Fruit fly (Drosophila melanogaster) whole organism, embryonic: Measurements from ENCODE around the gene Cbp20.

Experiments used
- CG10543 ChIP-seq: fragments of 200-800 bp; sonication (Bioruptor generic); optimal IDR thresholded peaks from 3 replicates; lab custom pipeline; 2017; ENCODE audit warnings: missing biosample characterization, mild to moderate bottlenecking, missing genetic modification characterization, moderate library complexity
- CG11456 ChIP-seq: fragments of 200-800 bp; sonication (Bioruptor generic); IDR thresholded peaks from 3 replicates; pipeline ENCODE4 v1.3.6; 2022; ENCODE audit warnings: missing biosample characterization, missing genetic modification characterization
- CG11504 ChIP-seq: fragments of 200-800 bp; sonication (Bioruptor generic); optimal IDR thresholded peaks from 3 replicates; lab custom pipeline; 2019; ENCODE audit warnings: missing biosample characterization, mild to moderate bottlenecking, missing genetic modification characterization, moderate library complexity
- CG1233 ChIP-seq: fragments of 200-800 bp; sonication (Bioruptor generic); optimal IDR thresholded peaks from 4 replicates; lab custom pipeline; 2018; ENCODE audit warnings: missing biosample characterization, mild to moderate bottlenecking, missing genetic modification characterization
- CG12659 ChIP-seq: fragments of 200-800 bp; sonication (Bioruptor generic); optimal IDR thresholded peaks from 3 replicates; lab custom pipeline; 2017; ENCODE audit warnings: mild to moderate bottlenecking, missing biosample characterization, missing genetic modification reagents, missing genetic modification characterization
- CG12744 ChIP-seq: fragments of 200-800 bp; sonication (Bioruptor generic); optimal IDR thresholded peaks from 2 replicates; lab custom pipeline; 2016; ENCODE audit warnings: missing biosample characterization, missing genetic modification characterization
- CG13287 ChIP-seq: fragments of 200-800 bp; sonication (Bioruptor generic); IDR thresholded peaks from 2 replicates; pipeline ENCODE4 v1.3.6; 2022; ENCODE audit warnings: missing biosample characterization, missing genetic modification characterization; ENCODE audit not compliant: partially characterized antibody
- CG18476 ChIP-seq: fragments of 200-800 bp; sonication (Bioruptor generic); optimal IDR thresholded peaks from 2 replicates; lab custom pipeline; 2016; ENCODE audit warnings: missing biosample characterization, mild to moderate bottlenecking, missing genetic modification characterization
- CG2120 ChIP-seq: fragments of 200-800 bp; sonication (Bioruptor generic); optimal IDR thresholded peaks from 3 replicates; lab custom pipeline; 2016; ENCODE audit warnings: missing biosample characterization, missing genetic modification characterization
- CG2678 ChIP-seq: fragments of 200-800 bp; sonication (Bioruptor generic); optimal IDR thresholded peaks from 3 replicates; lab custom pipeline; 2019; ENCODE audit warnings: missing biosample characterization, mild to moderate bottlenecking, missing genetic modification characterization, moderate library complexity
- CG30431 ChIP-seq: fragments of 200-800 bp; sonication (Bioruptor generic); optimal IDR thresholded peaks from 2 replicates; lab custom pipeline; 2017; ENCODE audit warnings: missing biosample characterization, missing genetic modification characterization
- CG31441 ChIP-seq: fragments of 200-800 bp; sonication (Bioruptor generic); IDR thresholded peaks from 2 replicates; pipeline ENCODE4 v1.3.6; 2022; ENCODE audit warnings: missing biosample characterization, missing genetic modification characterization
- CG33557 ChIP-seq: fragments of 200-800 bp; sonication (Bioruptor generic); optimal IDR thresholded peaks from 2 replicates; lab custom pipeline; 2019; ENCODE audit warnings: missing biosample characterization, mild to moderate bottlenecking, missing genetic modification characterization, moderate library complexity
- CG34376 ChIP-seq: fragments of 200-800 bp; sonication (Bioruptor generic); optimal IDR thresholded peaks from 2 replicates; lab custom pipeline; 2018; ENCODE audit warnings: missing biosample characterization, mild to moderate bottlenecking, missing genetic modification characterization
- CG9215 ChIP-seq: fragments of 200-800 bp; sonication (Bioruptor generic); IDR thresholded peaks from 2 replicates; pipeline ENCODE4 v1.3.6; 2022; ENCODE audit warnings: missing biosample characterization, missing genetic modification characterization
- ERR ChIP-seq: fragments of 200-800 bp; sonication (Bioruptor generic); optimal IDR thresholded peaks from 2 replicates; lab custom pipeline; 2016; ENCODE audit warnings: missing biosample characterization, missing genetic modification characterization
- Ets65A ChIP-seq: fragments of 200-800 bp; sonication (Bioruptor generic); peaks from one replicate; lab custom pipeline; 2016; ENCODE audit warnings: missing biosample characterization, missing genetic modification characterization
- Gug ChIP-seq: fragments of 200-800 bp; sonication (Bioruptor generic); IDR thresholded peaks from 4 replicates; pipeline ENCODE4 v1.3.6; 2022; ENCODE audit warnings: missing biosample characterization, missing genetic modification characterization
- H2.0 ChIP-seq: fragments of 200-800 bp; sonication (Bioruptor generic); IDR thresholded peaks from 2 replicates; pipeline ENCODE4 v1.3.6; 2022; ENCODE audit warnings: missing biosample characterization, missing genetic modification characterization
- Hand ChIP-seq: fragments of 200-800 bp; sonication (Bioruptor generic); optimal IDR thresholded peaks from 2 replicates; lab custom pipeline; 2017; ENCODE audit warnings: mild to moderate bottlenecking, missing biosample characterization, missing genetic modification reagents, missing genetic modification characterization
- MBD-R2 ChIP-seq: fragments of 200-800 bp; sonication (Bioruptor generic); IDR thresholded peaks from 2 replicates; pipeline ENCODE4 v1.3.6; 2022; ENCODE audit warnings: missing biosample characterization, missing genetic modification characterization
- MESR4 ChIP-seq: fragments of 200-800 bp; sonication (Bioruptor generic); optimal IDR thresholded peaks from 2 replicates; lab custom pipeline; 2018; ENCODE audit warnings: missing biosample characterization, mild to moderate bottlenecking, missing genetic modification characterization, moderate library complexity
- NC2β ChIP-seq: fragments of 200-800 bp; sonication (Bioruptor generic); optimal IDR thresholded peaks from 2 replicates; lab custom pipeline; 2016; ENCODE audit warnings: missing biosample characterization, missing genetic modification characterization
- NFAT ChIP-seq: fragments of 200-800 bp; sonication (Bioruptor generic); IDR thresholded peaks from 2 replicates; pipeline ENCODE4 v1.3.6; 2022; ENCODE audit warnings: missing biosample characterization, missing genetic modification characterization
- NfI ChIP-seq: fragments of 200-800 bp; sonication (Bioruptor generic); optimal IDR thresholded peaks from 3 replicates; lab custom pipeline; 2018; ENCODE audit warnings: missing biosample characterization, mild to moderate bottlenecking, missing genetic modification characterization, moderate library complexity
- Optix ChIP-seq: fragments of 200-800 bp; sonication (Bioruptor generic); IDR thresholded peaks from 3 replicates; pipeline ENCODE4 v1.3.6; 2022; ENCODE audit warnings: missing biosample characterization, missing genetic modification characterization
- PHDP ChIP-seq: fragments of 200-800 bp; sonication (Bioruptor generic); optimal IDR thresholded peaks from 3 replicates; lab custom pipeline; 2018; ENCODE audit warnings: missing biosample characterization, mild to moderate bottlenecking, missing genetic modification characterization, moderate library complexity
- Rfx ChIP-seq: fragments of 200-800 bp; sonication (Bioruptor generic); IDR thresholded peaks from 2 replicates; pipeline ENCODE4 v1.3.6; 2022; ENCODE audit warnings: missing biosample characterization, missing genetic modification characterization
- Rx ChIP-seq: fragments of 200-800 bp; sonication (Bioruptor generic); IDR thresholded peaks from 2 replicates; pipeline ENCODE4 v1.3.6; 2022; ENCODE audit warnings: missing biosample characterization, missing genetic modification characterization
- Xbp1 ChIP-seq: fragments of 200-800 bp; sonication (Bioruptor generic); optimal IDR thresholded peaks from 3 replicates; lab custom pipeline; 2016; ENCODE audit warnings: missing biosample characterization, mild to moderate bottlenecking, missing genetic modification characterization
- ac ChIP-seq: fragments of 200-800 bp; sonication (Bioruptor generic); optimal IDR thresholded peaks from 3 replicates; lab custom pipeline; 2017; ENCODE audit warnings: missing biosample characterization, mild to moderate bottlenecking, missing genetic modification characterization
- ash1 ChIP-seq: fragments of 200-800 bp; sonication (Bioruptor generic); optimal IDR thresholded peaks from 2 replicates; lab custom pipeline; 2018; ENCODE audit warnings: missing biosample characterization, mild to moderate bottlenecking, missing genetic modification characterization
- ato ChIP-seq: fragments of 200-800 bp; sonication (Bioruptor generic); IDR thresholded peaks from 2 replicates; pipeline ENCODE4 v1.3.6; 2022; ENCODE audit warnings: missing biosample characterization, missing genetic modification characterization; ENCODE audit not compliant: partially characterized antibody
- az2 ChIP-seq: fragments of 200-800 bp; sonication (Bioruptor generic); optimal IDR thresholded peaks from 3 replicates; lab custom pipeline; 2016; ENCODE audit warnings: missing biosample characterization, missing genetic modification characterization
- bbx ChIP-seq: fragments of 200-800 bp; sonication (Bioruptor generic); IDR thresholded peaks from 2 replicates; pipeline ENCODE4 v1.3.6; 2022; ENCODE audit warnings: missing biosample characterization, missing genetic modification characterization; ENCODE audit not compliant: partially characterized antibody
- btn ChIP-seq: fragments of 200-800 bp; sonication (Bioruptor generic); optimal IDR thresholded peaks from 2 replicates; lab custom pipeline; 2016; ENCODE audit warnings: missing biosample characterization, missing genetic modification characterization
- ci ChIP-seq: fragments of 200-800 bp; sonication (Bioruptor generic); IDR thresholded peaks from 3 replicates; pipeline ENCODE4 v1.3.6; 2022; ENCODE audit warnings: missing biosample characterization, missing genetic modification characterization
- ems ChIP-seq: fragments of 200-800 bp; sonication (Bioruptor generic); optimal IDR thresholded peaks from 3 replicates; lab custom pipeline; 2016; ENCODE audit warnings: missing biosample characterization, missing genetic modification characterization
- fd64A ChIP-seq: fragments of 200-800 bp; sonication (Bioruptor generic); optimal IDR thresholded peaks from 3 replicates; lab custom pipeline; 2018; ENCODE audit warnings: missing biosample characterization, mild to moderate bottlenecking, missing genetic modification characterization
- fd96Cb ChIP-seq: fragments of 200-800 bp; sonication (Bioruptor generic); optimal IDR thresholded peaks from 2 replicates; lab custom pipeline; 2018; ENCODE audit warnings: missing biosample characterization, mild to moderate bottlenecking, missing genetic modification characterization, moderate library complexity
- gro ChIP-seq: fragments of 200-800 bp; sonication (Bioruptor generic); optimal IDR thresholded peaks from 2 replicates; lab custom pipeline; 2016; ENCODE audit warnings: missing biosample characterization, missing genetic modification characterization
- ham ChIP-seq: fragments of 200-800 bp; sonication (Bioruptor generic); IDR thresholded peaks from 2 replicates; pipeline ENCODE4 v1.3.6; 2022; ENCODE audit warnings: missing biosample characterization, missing genetic modification characterization
- jing ChIP-seq: fragments of 200-800 bp; sonication (Bioruptor generic); optimal IDR thresholded peaks from 2 replicates; lab custom pipeline; 2018; ENCODE audit warnings: missing biosample characterization, mild to moderate bottlenecking, missing genetic modification characterization
- nerfin-1 ChIP-seq: fragments of 200-800 bp; sonication (Bioruptor generic); optimal IDR thresholded peaks from 3 replicates; lab custom pipeline; 2019; ENCODE audit warnings: missing biosample characterization, mild to moderate bottlenecking, missing genetic modification characterization, moderate library complexity
- nerfin-2 ChIP-seq: fragments of 200-800 bp; sonication (Bioruptor generic); IDR thresholded peaks from 2 replicates; pipeline ENCODE4 v1.3.6; 2022; ENCODE audit warnings: missing biosample characterization, missing genetic modification characterization; ENCODE audit not compliant: partially characterized antibody
- otp ChIP-seq: fragments of 200-800 bp; sonication (Bioruptor generic); IDR thresholded peaks from 3 replicates; pipeline ENCODE4, ENCODE4 v1.3.6; 2022; ENCODE audit warnings: missing biosample characterization, missing genetic modification characterization
- pho ChIP-seq: fragments of 200-800 bp; sonication (Bioruptor generic); optimal IDR thresholded peaks from 2 replicates; lab custom pipeline; 2016; ENCODE audit warnings: missing biosample characterization, missing genetic modification characterization
- row ChIP-seq: fragments of 200-800 bp; sonication (Bioruptor generic); IDR thresholded peaks from 3 replicates; pipeline ENCODE4 v1.3.6; 2022; ENCODE audit warnings: missing biosample characterization, missing genetic modification characterization
- slbo ChIP-seq: fragments of 200-800 bp; sonication (Bioruptor generic); IDR thresholded peaks from 2 replicates; pipeline ENCODE4 v1.3.6; 2022; ENCODE audit warnings: missing biosample characterization, missing genetic modification characterization
- sr ChIP-seq: fragments of 200-800 bp; sonication (Bioruptor generic); IDR thresholded peaks from 3 replicates; pipeline ENCODE4 v1.3.6; 2022; ENCODE audit warnings: missing biosample characterization, missing genetic modification characterization
- ssp ChIP-seq: fragments of 200-800 bp; sonication (Bioruptor generic); IDR thresholded peaks from 2 replicates; pipeline ENCODE4 v1.3.6; 2022; ENCODE audit warnings: missing biosample characterization, missing genetic modification characterization
- tio ChIP-seq: fragments of 200-800 bp; sonication (Bioruptor generic); optimal IDR thresholded peaks from 2 replicates; lab custom pipeline; 2017; ENCODE audit warnings: missing biosample characterization, missing genetic modification characterization, inconsistent platforms
- trem ChIP-seq: fragments of 200-800 bp; optimal IDR thresholded peaks from 3 replicates; lab custom pipeline; 2019; ENCODE audit warnings: missing biosample characterization, mild to moderate bottlenecking, missing genetic modification characterization, moderate library complexity
- wek ChIP-seq: fragments of 200-800 bp; sonication (Bioruptor generic); optimal IDR thresholded peaks from 3 replicates; lab custom pipeline; 2018; ENCODE audit warnings: missing biosample characterization, mild to moderate bottlenecking, missing genetic modification characterization, moderate library complexity

The Cbp20 gene

DNA sequence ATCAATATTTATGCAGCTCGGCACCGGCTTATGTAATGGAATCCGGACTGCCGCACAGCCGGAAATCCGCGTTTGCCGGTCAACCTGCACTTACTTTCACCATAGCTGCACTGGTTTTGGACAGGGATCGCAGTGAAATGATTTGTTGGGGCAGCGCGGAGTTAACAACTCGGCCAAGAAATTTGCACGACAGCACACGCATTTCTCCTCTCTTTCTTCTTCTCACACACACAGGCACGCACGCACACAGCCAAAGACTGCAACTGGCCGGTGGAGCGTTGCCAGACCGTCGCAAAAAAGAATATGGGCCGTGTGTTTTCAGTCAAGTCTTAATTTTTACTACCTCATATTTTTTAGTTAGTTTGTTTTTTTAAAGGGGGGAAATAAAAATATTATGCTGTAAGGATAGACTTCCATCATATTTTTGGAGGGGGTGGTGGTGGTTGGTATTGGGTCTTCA, 1.8 kb downstream of the Cbp20 start (continued):
- TF ChIP-seq ssp (GFP tag; lab: Robert Waterston, UW) = no peak
- TF ChIP-seq ato (GFP tag; lab: Robert Waterston, UW) = no peak
- no peak for TF ChIP-seq bbx (GFP tag; lab: Robert Waterston, UW)
- no peak for TF ChIP-seq pho (GFP tag; lab: Kevin White, UChicago)
- no peak for TF ChIP-seq CG31441 (GFP tag; lab: Robert Waterston, UW)
- TF ChIP-seq ash1 (GFP tag; lab: Kevin White, UChicago) = no peak
- TF ChIP-seq Rfx (GFP tag; lab: Robert Waterston, UW) = peak; percentile 26; the same call in 1 of the 2 replicates
- TF ChIP-seq NC2β (GFP tag; lab: Kevin White, UChicago) = no peak
- TF ChIP-seq CG30431 (GFP tag; lab: Kevin White, UChicago) = no peak
- TF ChIP-seq nerfin-2 (GFP tag; lab: Robert Waterston, UW) = no peak
- TF ChIP-seq tio = no peak
- TF ChIP-seq Optix = no peak
- TF ChIP-seq CG10543 (GFP tag; lab: Kevin White, UChicago) = peak; percentile 40
- TF ChIP-seq CG2678 (tag; lab: Kevin White, UChicago) = peak; percentile 12
- TF ChIP-seq NfI = no peak
- no peak for TF ChIP-seq CG18476 (GFP tag; lab: Kevin White, UChicago)
- TF ChIP-seq ham = no peak
- TF ChIP-seq Hand (GFP tag; lab: Kevin White, UChicago) = no peak
- no peak for TF ChIP-seq Rx
- no peak for TF ChIP-seq CG12744
- TF ChIP-seq CG34376 (GFP tag; lab: Kevin White, UChicago) = peak; percentile 0
- TF ChIP-seq MESR4 (GFP tag; lab: Kevin White, UChicago) = peak; percentile 51
- TF ChIP-seq CG13287 (GFP tag; lab: Robert Waterston, UW) = peak; percentile 18
- TF ChIP-seq CG11504 (tag; lab: Kevin White, UChicago) = peak; percentile 25
- no peak for TF ChIP-seq btn (GFP tag; lab: Kevin White, UChicago)
- no peak for TF ChIP-seq CG9215 (GFP tag; lab: Robert Waterston, UW)
- no peak for TF ChIP-seq ems
- TF ChIP-seq nerfin-1 = peak; percentile 79
- no peak for TF ChIP-seq ERR (GFP tag; lab: Kevin White, UChicago)
- no peak for TF ChIP-seq fd64A (GFP tag; lab: Kevin White, UChicago)
- TF ChIP-seq CG12659 (GFP tag; lab: Kevin White, UChicago) = peak; percentile 16
- no peak for TF ChIP-seq jing (GFP tag; lab: Kevin White, UChicago)
- TF ChIP-seq az2 (GFP tag; lab: Kevin White, UChicago) = no peak
- no peak for TF ChIP-seq CG1233 (GFP tag; lab: Kevin White, UChicago)
- no peak for TF ChIP-seq PHDP (tag; lab: Kevin White, UChicago)
- TF ChIP-seq Xbp1 (GFP tag; lab: Kevin White, UChicago) = no peak
- no peak for TF ChIP-seq wek (GFP tag; lab: Kevin White, UChicago)
- no peak for TF ChIP-seq ac (GFP tag; lab: Kevin White, UChicago)
- no peak for TF ChIP-seq Ets65A
- TF ChIP-seq trem = peak; percentile 27
- TF ChIP-seq sr (GFP tag; lab: Robert Waterston, UW) = no peak
- TF ChIP-seq ci (GFP tag; lab: Robert Waterston, UW) = peak; percentile 29; the same call in 1 of the 3 replicates

DNA sequence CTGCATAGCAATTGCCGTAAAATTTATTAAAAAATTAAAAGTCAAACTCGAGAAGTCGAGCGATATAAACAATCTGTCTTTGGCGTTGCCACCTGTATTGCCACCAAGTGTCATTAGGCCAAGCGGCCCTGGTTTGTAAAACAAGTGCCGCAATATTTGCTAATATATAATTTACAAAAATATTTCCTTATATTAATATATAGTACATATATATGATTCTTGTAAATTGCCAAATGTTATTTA, 2.6 kb downstream of the Cbp20 start, which contains the start of the genes CG7215 and Prx5:
Gene CG7215, minus strand, starts transcription at position 101 of the 243 bp plus-strand sequence.
Gene Prx5, minus strand, starts transcription at position 101 of the 243 bp plus-strand sequence.
- TF ChIP-seq CG2120 (GFP tag; lab: Kevin White, UChicago) (no peak), gro (GFP tag; lab: Kevin White, UChicago) (no peak), NFAT (peak; percentile 25; the same call in 1 of the 2 replicates), otp (GFP tag; lab: Robert Waterston, UW) (no peak), H2.0 (GFP tag; lab: Robert Waterston, UW) (no peak; the same call in 1 of the 2 replicates), slbo (GFP tag; lab: Robert Waterston, UW) (peak; percentile 25; the same call in 1 of the 2 replicates), CG33557 (GFP tag; lab: Kevin White, UChicago) (no peak), row (peak; percentile 41), MBD-R2 (GFP tag; lab: Robert Waterston, UW) (peak; percentile 15; the same call in 1 of the 2 replicates), CG11456 (no peak), Gug (GFP tag; lab: Robert Waterston, UW) (peak; percentile 48; the same call in 2 of the 4 replicates), fd96Cb (no peak)
